Worm (Caenorhabditis elegans): ENCODE results near the gene sphk-1.

The sphk-1 gene

DNA sequence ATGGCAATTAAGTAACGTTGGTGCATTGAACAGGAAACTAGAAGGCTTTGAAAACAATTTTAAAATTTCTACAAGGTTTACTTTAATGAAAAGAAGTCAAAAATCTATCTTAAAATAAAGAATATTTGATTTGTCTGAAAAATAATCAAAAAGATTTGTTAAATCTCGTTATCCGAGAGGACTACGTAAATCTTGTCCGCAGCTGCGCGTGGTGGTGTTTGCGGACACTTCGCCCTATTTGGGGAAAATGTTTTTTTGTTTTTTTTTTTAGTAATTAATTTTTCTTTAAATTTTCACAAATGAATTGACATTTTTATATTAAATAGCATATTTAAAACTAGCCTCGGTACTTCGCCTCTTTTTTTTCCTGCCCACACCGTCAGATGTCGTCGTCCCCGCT, 17.5 kb downstream of the sphk-1 start:
- peak in 1 of 3 experiments; percentile 57 for TF ChIP-seq lin-35 (GFP tag; optimal IDR thresholded peaks at IDR 0.05)
- TF ChIP-seq chd-7 (tag; optimal IDR thresholded peaks at IDR 0.05), result no peak
- TF ChIP-seq nfyb-1 (GFP tag; IDR thresholded peaks at IDR 0.05), result no peak
- TF ChIP-seq xnd-1 (tag; optimal IDR thresholded peaks at IDR 0.05), result no peak
- no peak for TF ChIP-seq D2030.7 (GFP tag; IDR thresholded peaks at IDR 0.05)
- TF ChIP-seq madf-8 (GFP tag; conservative IDR thresholded peaks at IDR 0.05), result peak; percentile 44; the same call in 1 of the 2 replicates
- TF ChIP-seq atf-7 (tag; optimal IDR thresholded peaks at IDR 0.05), result no peak
- TF ChIP-seq ztf-26 (tag; optimal IDR thresholded peaks at IDR 0.05), result no peak
- TF ChIP-seq Y53F4B.3 (GFP tag; IDR thresholded peaks at IDR 0.05), result no peak
- TF ChIP-seq dpl-1 (GFP tag; optimal IDR thresholded peaks at IDR 0.05), result peak; percentile 34
- no peak for TF ChIP-seq F57A8.1 (GFP tag; optimal IDR thresholded peaks at IDR 0.05)
- TF ChIP-seq aptf-3 (GFP tag; IDR thresholded peaks at IDR 0.05), result no peak
- TF ChIP-seq somi-1 (GFP tag; optimal IDR thresholded peaks at IDR 0.05), result no peak
- TF ChIP-seq snpc-1.1 (tag; optimal IDR thresholded peaks at IDR 0.05; ENCODE audit: insufficient read depth), result peak; percentile 19
- peak; percentile 52 for TF ChIP-seq lsl-1 (GFP tag; optimal IDR thresholded peaks at IDR 0.05)
- no peak for TF ChIP-seq Y53G8AR.9 (GFP tag; conservative IDR thresholded peaks at IDR 0.05)
- peak; percentile 61 for TF ChIP-seq F33H1.4 (GFP tag; IDR thresholded peaks at IDR 0.05)
- TF ChIP-seq sea-2 (GFP tag; IDR thresholded peaks at IDR 0.05), result no peak
- TF ChIP-seq C17E4.6 (GFP tag; IDR thresholded peaks at IDR 0.05), result 0 out of 2 replicates have a peak, but pooled peaks have one; percentile 36
- no peak for TF ChIP-seq sptf-2 (GFP tag; optimal IDR thresholded peaks at IDR 0.05)
- no peak for TF ChIP-seq mel-28 (tag; optimal IDR thresholded peaks at IDR 0.05; ENCODE audit: borderline replicate concordance)
- TF ChIP-seq nhr-27 (tag; optimal IDR thresholded peaks at IDR 0.05), result no peak
- TF ChIP-seq hmg-1.2 (GFP tag; IDR thresholded peaks at IDR 0.05), result 0 out of 2 replicates have a peak, but pooled peaks have one; percentile 25
- TF ChIP-seq cebp-2 (GFP tag; IDR thresholded peaks at IDR 0.05), result no peak
- TF ChIP-seq hmg-20 (GFP tag; IDR thresholded peaks at IDR 0.05), result no peak
- no peak for TF ChIP-seq bed-1 (GFP tag; IDR thresholded peaks at IDR 0.05)
- no peak for TF ChIP-seq ceh-91 (GFP tag; IDR thresholded peaks at IDR 0.05)
- 0 out of 2 replicates have a peak, but pooled peaks have one; percentile 34 for TF ChIP-seq rcor-1 (GFP tag; IDR thresholded peaks at IDR 0.05)
- no peak for TF ChIP-seq B0336.3 (GFP tag; IDR thresholded peaks at IDR 0.05)
- TF ChIP-seq lin-54 (GFP tag; optimal IDR thresholded peaks at IDR 0.05), result no peak
- TF ChIP-seq F22D6.2 (tag; optimal IDR thresholded peaks at IDR 0.05), result no peak
- no peak for TF ChIP-seq lsy-27 (tag; optimal IDR thresholded peaks at IDR 0.05; ENCODE audit: borderline replicate concordance, insufficient read depth)
- no peak for TF ChIP-seq Y95B8A.8 (GFP tag; IDR thresholded peaks at IDR 0.05)
- no peak for TF ChIP-seq Y56A3A.18 (GFP tag; IDR thresholded peaks at IDR 0.05)
- TF ChIP-seq lin-40 (tag; optimal IDR thresholded peaks at IDR 0.05), result no peak
- TF ChIP-seq cebp-1 (GFP tag; IDR thresholded peaks at IDR 0.05), result no peak
- TF ChIP-seq cebp-1 (tag; optimal IDR thresholded peaks at IDR 0.05), result no peak
- no peak for TF ChIP-seq F10E7.11 (tag; optimal IDR thresholded peaks at IDR 0.05)
- TF ChIP-seq ama-1 (optimal IDR thresholded peaks at IDR 0.05), result no peak
- no peak for TF ChIP-seq ama-1 (GFP tag; optimal IDR thresholded peaks at IDR 0.05)
- TF ChIP-seq tbp1 (GFP tag; optimal IDR thresholded peaks at IDR 0.05), result no peak
- TF ChIP-seq mes-4 (tag; optimal IDR thresholded peaks at IDR 0.05), result no peak
- no peak for TF ChIP-seq nhr-80 (tag; optimal IDR thresholded peaks at IDR 0.05)
- no peak for TF ChIP-seq ets-4 (GFP tag; optimal IDR thresholded peaks at IDR 0.05)
- TF ChIP-seq snpc-3.4 (tag; optimal IDR thresholded peaks at IDR 0.05), result no peak
- peak; percentile 99 for TF ChIP-seq athp-1 (tag; optimal IDR thresholded peaks at IDR 0.05)
- TF ChIP-seq snpc-1.3 (tag; optimal IDR thresholded peaks at IDR 0.05; ENCODE audit: insufficient read depth), result peak; percentile 31
- peak; percentile 6 for TF ChIP-seq efl-1 (GFP tag; optimal IDR thresholded peaks at IDR 0.05)
